Fruit fly (Drosophila melanogaster): Measurements from ENCODE around the gene CG17544.

Gene CG17544

DNA sequence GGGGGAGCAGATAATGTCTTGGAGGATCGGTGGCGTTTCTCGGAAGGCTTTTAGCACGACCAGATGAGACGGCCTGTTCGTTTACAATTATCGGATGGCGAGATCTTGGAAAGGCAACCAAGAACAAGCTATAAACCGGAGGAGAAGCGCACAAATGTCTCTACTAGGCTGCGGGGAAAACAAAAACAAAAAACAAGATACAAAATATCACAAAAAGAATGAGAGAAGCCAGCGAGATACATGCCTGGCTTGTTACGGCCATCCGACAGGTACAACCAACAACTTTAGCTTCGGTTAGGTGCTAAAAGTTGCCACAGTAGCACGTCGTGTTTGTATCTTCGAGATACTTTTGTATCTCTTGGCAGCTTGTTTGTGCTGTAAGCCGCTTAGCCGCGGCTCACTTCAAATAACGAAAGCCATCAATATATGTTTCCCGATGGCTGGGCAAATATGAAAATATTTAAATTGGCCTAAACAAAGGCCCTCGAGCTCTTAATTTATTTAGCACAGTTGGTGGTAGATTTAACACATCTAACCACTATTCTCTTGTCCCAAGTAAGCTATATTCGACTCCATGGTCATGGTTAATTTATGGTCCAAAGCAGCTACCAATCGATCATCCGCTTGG is 38.4 kb downstream of the CG17544 start:
- TF ChIP-seq psq (GFP tag; optimal IDR thresholded peaks at IDR 0.05) (no peak), dmrt93B (GFP tag; optimal IDR thresholded peaks at IDR 0.05) (no peak), foxo (GFP tag; optimal IDR thresholded peaks at IDR 0.05) (no peak), Hr78 (GFP tag; optimal IDR thresholded peaks at IDR 0.05) (no peak), br (GFP tag; optimal IDR thresholded peaks at IDR 0.05) (no peak), sv (GFP tag; optimal IDR thresholded peaks at IDR 0.05) (no peak)

DNA sequence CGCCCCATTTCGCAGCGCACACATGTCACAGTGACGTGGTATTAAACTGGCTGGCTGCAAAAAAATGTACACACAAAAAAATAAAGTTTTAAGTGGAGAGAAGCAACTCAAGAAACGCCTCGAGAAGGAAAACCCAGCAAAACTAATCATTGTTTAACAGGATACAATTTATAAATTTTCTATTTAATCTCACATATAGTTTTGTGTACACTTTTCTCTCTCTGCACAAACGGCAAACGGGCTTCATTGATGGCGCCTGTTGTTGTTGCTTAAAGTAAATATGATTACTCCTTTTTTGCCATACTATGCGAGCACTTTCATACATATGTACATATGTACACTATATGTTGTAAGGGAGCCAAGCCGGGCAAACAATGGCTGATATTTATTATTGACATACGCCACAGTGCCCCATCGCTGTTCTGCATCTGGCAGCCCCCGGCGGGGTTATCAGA is 40.2 kb downstream of the CG17544 start:
- no peak for TF ChIP-seq Vsx2 (GFP tag; optimal IDR thresholded peaks at IDR 0.05; ENCODE audit: partially characterized antibody)
- peak; percentile 36 for TF ChIP-seq woc (GFP tag; optimal IDR thresholded peaks at IDR 0.05)
- TF ChIP-seq sage (GFP tag; optimal IDR thresholded peaks at IDR 0.05) = peak; percentile 40
- peak; percentile 49 for TF ChIP-seq HLH106 (tag; optimal IDR thresholded peaks at IDR 0.05)
- TF ChIP-seq Myc (optimal IDR thresholded peaks at IDR 0.05) = no peak
- no peak for TF ChIP-seq dsf (GFP tag; optimal IDR thresholded peaks at IDR 0.05; ENCODE audit: borderline replicate concordance)
- no peak for TF ChIP-seq CG9705 (GFP tag; optimal IDR thresholded peaks at IDR 0.05)
- TF ChIP-seq pan (optimal IDR thresholded peaks at IDR 0.05) = no peak
- TF ChIP-seq Hr83 (GFP tag; optimal IDR thresholded peaks at IDR 0.05; ENCODE audit: poor library complexity, severe bottlenecking) = no peak
- TF ChIP-seq sv (GFP tag; optimal IDR thresholded peaks at IDR 0.05) = peak; percentile 17
- peak; percentile 51 for TF ChIP-seq psq (GFP tag; optimal IDR thresholded peaks at IDR 0.05)
- TF ChIP-seq OdsH (GFP tag; optimal IDR thresholded peaks at IDR 0.05) = peak; percentile 65
- TF ChIP-seq rgr (GFP tag; optimal IDR thresholded peaks at IDR 0.05) = peak; percentile 65
- TF ChIP-seq Dfd (GFP tag; optimal IDR thresholded peaks at IDR 0.05) = no peak
- peak; percentile 41 for TF ChIP-seq Sp1 (GFP tag; optimal IDR thresholded peaks at IDR 0.05)
- no peak for TF ChIP-seq CG32264 (GFP tag; optimal IDR thresholded peaks at IDR 0.05)
- TF ChIP-seq Dif (GFP tag; optimal IDR thresholded peaks at IDR 0.05; ENCODE audit: partially characterized antibody) = no peak
- no peak for TF ChIP-seq lola (GFP tag; optimal IDR thresholded peaks at IDR 0.05)
- TF ChIP-seq usp (GFP tag; optimal IDR thresholded peaks at IDR 0.05) = no peak
- peak; percentile 23 for TF ChIP-seq dmrt93B (GFP tag; optimal IDR thresholded peaks at IDR 0.05)
- TF ChIP-seq Jra (GFP tag; optimal IDR thresholded peaks at IDR 0.05) = no peak
- TF ChIP-seq Hnf4 (GFP tag; optimal IDR thresholded peaks at IDR 0.05) = peak; percentile 61
- no peak for TF ChIP-seq N (GFP tag; optimal IDR thresholded peaks at IDR 0.05)
- TF ChIP-seq foxo (GFP tag; optimal IDR thresholded peaks at IDR 0.05) = peak in 1 of 2 experiments; percentile 69
- TF ChIP-seq fru (GFP tag; optimal IDR thresholded peaks at IDR 0.05) = peak; percentile 68
- TF ChIP-seq Abd-B (GFP tag; optimal IDR thresholded peaks at IDR 0.05) = no peak
- TF ChIP-seq Rel (GFP tag; optimal IDR thresholded peaks at IDR 0.05) = no peak
- no peak for TF ChIP-seq Rel (tag; optimal IDR thresholded peaks at IDR 0.05)
- no peak for TF ChIP-seq Mio (GFP tag; optimal IDR thresholded peaks at IDR 0.05)
- TF ChIP-seq h (GFP tag; optimal IDR thresholded peaks at IDR 0.05) = peak; percentile 71
- TF ChIP-seq br (GFP tag; optimal IDR thresholded peaks at IDR 0.05) = peak; percentile 71
- TF ChIP-seq dl (GFP tag; optimal IDR thresholded peaks at IDR 0.05; ENCODE audit: insufficient read depth in 1 of 2, partially characterized antibody in 2 of 2) = no peak
- no peak for TF ChIP-seq CrebA (GFP tag; optimal IDR thresholded peaks at IDR 0.05; ENCODE audit: borderline replicate concordance)
- no peak for TF ChIP-seq Hr78 (GFP tag; optimal IDR thresholded peaks at IDR 0.05)
- peak; percentile 20 for TF ChIP-seq tai (GFP tag; optimal IDR thresholded peaks at IDR 0.05)
- no peak for TF ChIP-seq GATAd (GFP tag; optimal IDR thresholded peaks at IDR 0.05)
- peak; percentile 67 for TF ChIP-seq ey (GFP tag; optimal IDR thresholded peaks at IDR 0.05)
- no peak for TF ChIP-seq jim (GFP tag; optimal IDR thresholded peaks at IDR 0.05)
- peak; percentile 43 for TF ChIP-seq brk (GFP tag; optimal IDR thresholded peaks at IDR 0.05)

DNA sequence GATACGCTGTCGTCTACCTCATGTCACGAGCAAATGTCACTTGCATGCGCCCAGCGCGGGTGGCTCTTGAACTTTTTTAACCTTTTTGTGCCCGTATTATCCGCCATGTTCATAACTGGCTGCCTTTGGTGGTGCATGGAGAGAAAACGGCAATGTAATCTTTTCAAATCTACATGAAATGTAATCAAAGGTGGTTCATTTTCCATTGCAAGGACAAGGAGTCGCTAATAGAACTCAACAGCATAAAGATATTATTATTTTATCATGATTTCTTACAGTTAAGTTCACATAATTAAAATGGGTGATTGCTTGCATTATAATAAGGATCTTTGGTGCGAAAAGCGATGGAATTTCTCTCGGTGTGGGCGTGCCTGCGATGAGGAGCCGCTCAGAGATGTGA is 55.5 kb downstream of the CG17544 start:
- TF ChIP-seq tai (GFP tag; optimal IDR thresholded peaks at IDR 0.05) = no peak
- TF ChIP-seq h (GFP tag; optimal IDR thresholded peaks at IDR 0.05) = peak; percentile 23
- TF ChIP-seq ey (GFP tag; optimal IDR thresholded peaks at IDR 0.05) = peak; percentile 31
- peak; percentile 32 for TF ChIP-seq fru (GFP tag; optimal IDR thresholded peaks at IDR 0.05)
- no peak for TF ChIP-seq brk (GFP tag; optimal IDR thresholded peaks at IDR 0.05)
- TF ChIP-seq usp (GFP tag; optimal IDR thresholded peaks at IDR 0.05) = no peak
- no peak for TF ChIP-seq Rel (GFP tag; optimal IDR thresholded peaks at IDR 0.05)
- no peak for TF ChIP-seq Rel (tag; optimal IDR thresholded peaks at IDR 0.05)
- TF ChIP-seq jim (GFP tag; optimal IDR thresholded peaks at IDR 0.05) = no peak
- no peak for TF ChIP-seq Hr83 (GFP tag; optimal IDR thresholded peaks at IDR 0.05; ENCODE audit: poor library complexity, severe bottlenecking)
- TF ChIP-seq Sp1 (GFP tag; optimal IDR thresholded peaks at IDR 0.05) = peak; percentile 4
- no peak for TF ChIP-seq Dfd (GFP tag; optimal IDR thresholded peaks at IDR 0.05)
- no peak for TF ChIP-seq N (GFP tag; optimal IDR thresholded peaks at IDR 0.05)
- peak; percentile 13 for TF ChIP-seq rgr (GFP tag; optimal IDR thresholded peaks at IDR 0.05)
- peak; percentile 12 for TF ChIP-seq HLH106 (tag; optimal IDR thresholded peaks at IDR 0.05)
- no peak for TF ChIP-seq Vsx2 (GFP tag; optimal IDR thresholded peaks at IDR 0.05; ENCODE audit: partially characterized antibody)
- TF ChIP-seq Myc (optimal IDR thresholded peaks at IDR 0.05) = no peak
- TF ChIP-seq CG9705 (GFP tag; optimal IDR thresholded peaks at IDR 0.05) = no peak
- TF ChIP-seq Hnf4 (GFP tag; optimal IDR thresholded peaks at IDR 0.05) = no peak
- peak; percentile 14 for TF ChIP-seq br (GFP tag; optimal IDR thresholded peaks at IDR 0.05)
- peak in 1 of 2 experiments; percentile 26 for TF ChIP-seq foxo (GFP tag; optimal IDR thresholded peaks at IDR 0.05)
- no peak for TF ChIP-seq CG32264 (GFP tag; optimal IDR thresholded peaks at IDR 0.05)
- TF ChIP-seq woc (GFP tag; optimal IDR thresholded peaks at IDR 0.05) = peak; percentile 15
- TF ChIP-seq psq (GFP tag; optimal IDR thresholded peaks at IDR 0.05) = no peak
- no peak for TF ChIP-seq dl (GFP tag; optimal IDR thresholded peaks at IDR 0.05; ENCODE audit: insufficient read depth in 1 of 2, partially characterized antibody in 2 of 2)
